Fruit fly (Drosophila melanogaster): ENCODE results near the gene CG12535.

DNA sequence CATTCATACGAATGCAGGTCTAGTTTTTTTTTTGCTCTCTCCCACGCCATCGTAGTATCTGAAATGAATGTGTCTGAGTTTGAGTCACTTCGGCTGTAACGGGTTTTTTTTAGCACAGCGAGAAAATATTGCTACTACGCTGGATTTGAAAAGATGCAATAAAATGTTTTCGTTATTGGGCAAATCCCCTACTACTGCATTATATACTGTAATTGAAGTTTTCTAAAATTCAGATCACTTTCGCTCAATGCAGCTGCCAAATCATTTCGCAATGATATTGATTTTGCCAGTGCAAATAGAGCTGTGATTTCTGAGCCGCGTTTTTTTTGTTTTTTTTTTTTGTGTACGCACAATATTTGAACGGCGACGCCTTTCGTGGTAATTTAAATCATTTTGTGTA lies 15.8 kb downstream of the CG12535 start:
- TF ChIP-seq Drgx (GFP tag; IDR thresholded peaks at IDR 0.05), result peak; percentile 89
- no peak for TF ChIP-seq CG11696 (GFP tag; IDR thresholded peaks at IDR 0.05)
- TF ChIP-seq az2 (GFP tag; optimal IDR thresholded peaks at IDR 0.05), result peak; percentile 4
- no peak for TF ChIP-seq Sin3A (optimal IDR thresholded peaks at IDR 0.05)
- no peak for TF ChIP-seq CG16779 (GFP tag; IDR thresholded peaks at IDR 0.05)
- TF ChIP-seq CG2199 (GFP tag; IDR thresholded peaks at IDR 0.05), result no peak
- TF ChIP-seq CG31388 (GFP tag; optimal IDR thresholded peaks at IDR 0.05), result no peak
- TF ChIP-seq CG8765 (GFP tag; IDR thresholded peaks at IDR 0.05), result no peak
- no peak for TF ChIP-seq CG7372 (GFP tag; IDR thresholded peaks at IDR 0.05)
- TF ChIP-seq slp2 (GFP tag; optimal IDR thresholded peaks at IDR 0.05), result no peak
- no peak for TF ChIP-seq Lpt (GFP tag; optimal IDR thresholded peaks at IDR 0.05)
